Worm (Caenorhabditis elegans) whole organism, L1 larva: ENCODE data around the gene hpo-31.

Experiments used
- Y116A8C.19 ChIP-seq: sonication (generic microtip); optimal IDR thresholded peaks from 2 replicates; lab custom pipeline; 2016; ENCODE audit warnings: missing compliant biosample characterization, missing genetic modification characterization, borderline replicate concordance
- ama-1 ChIP-seq: fragments of 150-350 bp; optimal IDR thresholded peaks from 2 replicates; lab custom pipeline; 2014
- egl-13 ChIP-seq: sonication (generic microtip); optimal IDR thresholded peaks from 2 replicates; lab custom pipeline; 2016; ENCODE audit warnings: missing genotype, missing genetic modification reagents, missing genetic modification characterization, missing compliant biosample characterization
- jun-1 ChIP-seq: fragments of 150-350 bp; optimal IDR thresholded peaks from 2 replicates; lab custom pipeline; 2014; ENCODE audit warnings: missing biosample characterization, missing genetic modification reagents, missing genetic modification characterization
- lin-39 ChIP-seq: fragments of 150-350 bp; optimal IDR thresholded peaks from 2 replicates; lab custom pipeline; 2014; ENCODE audit warnings: missing biosample characterization, missing genetic modification reagents, missing genetic modification characterization
- lsy-2 ChIP-seq, 2 experiments: fragments of 150-350 bp; optimal IDR thresholded peaks; 2 replicates each; lab custom pipeline; 2014; ENCODE audit warnings: missing biosample characterization in 2 of 2, missing genetic modification characterization in 2 of 2
- mep-1 ChIP-seq: fragments of 150-350 bp; optimal IDR thresholded peaks from 2 replicates; lab custom pipeline; 2014; ENCODE audit warnings: missing biosample characterization, missing genetic modification characterization
- nhr-12 ChIP-seq: sonication (generic microtip); optimal IDR thresholded peaks from 2 replicates; lab custom pipeline; 2017; ENCODE audit warnings: missing biosample characterization, missing genetic modification characterization
- nhr-237 ChIP-seq: fragments of 150-350 bp; optimal IDR thresholded peaks from 2 replicates; lab custom pipeline; 2014; ENCODE audit warnings: missing biosample characterization, missing genetic modification characterization
- nhr-28 ChIP-seq: fragments of 150-350 bp; optimal IDR thresholded peaks from 2 replicates; lab custom pipeline; 2014; ENCODE audit warnings: missing biosample characterization, missing genetic modification characterization
- nhr-76 ChIP-seq: sonication (generic microtip); optimal IDR thresholded peaks from 2 replicates; lab custom pipeline; 2017; ENCODE audit warnings: missing biosample characterization, missing genetic modification characterization
- nhr-77 ChIP-seq: fragments of 150-350 bp; optimal IDR thresholded peaks from 2 replicates; lab custom pipeline; 2014; ENCODE audit warnings: missing biosample characterization, missing genetic modification characterization
- pag-3 ChIP-seq: sonication (generic microtip); optimal IDR thresholded peaks from 2 replicates; lab custom pipeline; 2017; ENCODE audit warnings: missing genetic modification characterization, mild to moderate bottlenecking, missing compliant biosample characterization, antibody characterized with exemption, borderline replicate concordance; ENCODE audit not compliant: insufficient read depth
- unc-62 ChIP-seq: fragments of 150-350 bp; optimal IDR thresholded peaks from 2 replicates; lab custom pipeline; 2014; ENCODE audit warnings: missing biosample characterization, missing genetic modification reagents, missing genetic modification characterization

- TF ChIP-seq nhr-77 (tag; lab: Kevin White, UChicago) (no peak), mep-1 (tag; lab: Kevin White, UChicago) (no peak), nhr-237 (tag; lab: Kevin White, UChicago) (no peak), Y116A8C.19 (tag; lab: Kevin White, UChicago) (no peak), pag-3 (no peak), lin-39 (tag; lab: Kevin White, UChicago) (no peak), unc-62 (GFP tag; lab: Kevin White, UChicago) (no peak), ama-1 (lab: Kevin White, UChicago) (no peak), lsy-2 (tag; optimal IDR thresholded peaks at IDR 0.05; lab: Kevin White, UChicago) (no peak), jun-1 (tag; lab: Kevin White, UChicago) (no peak), nhr-12 (tag; lab: Kevin White, UChicago) (no peak), egl-13 (tag; lab: Kevin White, UChicago) (no peak), nhr-76 (no peak), nhr-28 (no peak)
These were observed 42.0 kb upstream of the hpo-31 start for ce11 chrV:13780902-13781301.
